Worm (Caenorhabditis elegans) whole organism, early embryonic: ENCODE results near the gene moc-5.

Experiments used
- B0310.2 ChIP-seq: sonication (generic microtip); optimal IDR thresholded peaks from 2 replicates; lab custom pipeline; 2016; ENCODE audit warnings: mild to moderate bottlenecking, missing genetic modification characterization, missing compliant biosample characterization
- F13C5.2 ChIP-seq: sonication (generic microtip); optimal IDR thresholded peaks from 2 replicates; lab custom pipeline; 2017; ENCODE audit warnings: mild to moderate bottlenecking, missing genetic modification characterization, inconsistent platforms, missing compliant biosample characterization
- aly-1 ChIP-seq: sonication (generic microtip); optimal IDR thresholded peaks from 2 replicates; lab custom pipeline; 2016; ENCODE audit warnings: missing genetic modification characterization, missing compliant biosample characterization
- ama-1 ChIP-seq: fragments of 150-350 bp; optimal IDR thresholded peaks from 2 replicates; lab custom pipeline; 2014
- ceh-13 ChIP-seq: fragments of 200-800 bp; sonication (Bioruptor generic); optimal IDR thresholded peaks from 2 replicates; lab custom pipeline; 2018; ENCODE audit warnings: mild to moderate bottlenecking, missing genetic modification characterization, missing compliant biosample characterization
- ceh-36 ChIP-seq: sonication (generic microtip); optimal IDR thresholded peaks from 2 replicates; lab custom pipeline; 2016; ENCODE audit warnings: missing genetic modification characterization, inconsistent platforms, missing compliant biosample characterization
- ets-7 ChIP-seq: sonication (generic microtip); optimal IDR thresholded peaks from 2 replicates; lab custom pipeline; 2016; ENCODE audit warnings: missing genotype, missing genetic modification characterization, missing compliant biosample characterization
- flt-1 ChIP-seq: fragments of 200-800 bp; sonication (Bioruptor generic); IDR thresholded peaks from 2 replicates; pipeline ENCODE4 v1.3.6; 2022; ENCODE audit warnings: missing genetic modification characterization, missing compliant biosample characterization
- hmbx-1 ChIP-seq: sonication (generic microtip); optimal IDR thresholded peaks from 2 replicates; lab custom pipeline; 2016; ENCODE audit warnings: mild to moderate bottlenecking, missing genetic modification characterization, missing compliant biosample characterization
- hmg-4 ChIP-seq: fragments of 200-800 bp; sonication (Bioruptor generic); optimal IDR thresholded peaks from 2 replicates; lab custom pipeline; 2018; ENCODE audit warnings: mild to moderate bottlenecking, missing genetic modification characterization, missing compliant biosample characterization
- hnd-1 ChIP-seq: sonication (generic microtip); optimal IDR thresholded peaks from 2 replicates; lab custom pipeline; 2016; ENCODE audit warnings: missing genetic modification characterization, missing compliant biosample characterization
- pes-1 ChIP-seq: fragments of 200-800 bp; sonication (Bioruptor generic); IDR thresholded peaks from 2 replicates; pipeline ENCODE4 v1.3.6; 2022; ENCODE audit warnings: missing genetic modification reagents, missing genetic modification characterization, missing compliant biosample characterization
- scrt-1 ChIP-seq: fragments of 200-800 bp; sonication (Bioruptor generic); IDR thresholded peaks from 2 replicates; pipeline ENCODE4 v1.3.6; 2022; ENCODE audit warnings: missing genetic modification characterization, missing compliant biosample characterization
- sea-1 ChIP-seq: fragments of 200-800 bp; sonication (Bioruptor generic); conservative IDR thresholded peaks from 2 replicates; pipeline ENCODE4 v1.3.6; 2022; ENCODE audit warnings: missing genetic modification characterization, missing compliant biosample characterization
- tbx-11 ChIP-seq: fragments of 200-800 bp; sonication (Bioruptor generic); IDR thresholded peaks from 2 replicates; pipeline ENCODE4 v1.3.6; 2022; ENCODE audit warnings: missing genetic modification characterization, missing compliant biosample characterization
- tbx-37 ChIP-seq: fragments of 200-800 bp; sonication (Bioruptor generic); conservative IDR thresholded peaks from 2 replicates; pipeline ENCODE4 v1.3.6; 2022; ENCODE audit warnings: missing genetic modification reagents, missing genetic modification characterization, missing compliant biosample characterization
- tra-4 ChIP-seq: sonication (generic microtip); optimal IDR thresholded peaks from 2 replicates; lab custom pipeline; 2017; ENCODE audit warnings: missing genetic modification characterization, missing compliant biosample characterization

Gene moc-5

DNA sequence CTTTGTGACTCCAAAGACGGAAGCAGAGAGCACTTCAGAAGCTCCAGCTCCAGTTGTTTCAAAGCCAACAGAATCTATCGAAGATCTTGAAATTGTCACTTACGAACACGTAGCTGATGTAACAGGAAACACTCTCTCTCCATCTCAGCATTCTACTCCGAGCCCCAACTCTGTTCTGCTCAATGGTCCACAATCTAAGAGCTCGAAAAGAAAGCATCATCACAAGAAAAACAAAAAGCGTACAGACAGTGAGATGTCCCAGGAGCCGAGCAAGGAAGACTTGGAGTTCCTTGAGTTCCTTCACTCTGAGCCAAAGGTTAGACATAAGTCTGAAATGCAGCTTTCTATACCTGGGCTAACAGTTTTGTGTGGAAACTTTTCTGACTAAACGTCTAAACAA, 9.7 kb downstream of the moc-5 start:
- no peak for TF ChIP-seq ets-7
- no peak for TF ChIP-seq F13C5.2 (tag; lab: Kevin White, UChicago)
- TF ChIP-seq pes-1 (GFP tag; lab: Robert Waterston, UW), result no peak
- TF ChIP-seq hmbx-1 (tag; lab: Kevin White, UChicago), result no peak
- no peak for TF ChIP-seq tbx-37 (GFP tag; lab: Robert Waterston, UW)
- no peak for TF ChIP-seq hmg-4 (GFP tag; lab: Kevin White, UChicago)
- no peak for TF ChIP-seq hnd-1 (tag; lab: Kevin White, UChicago)
- no peak for TF ChIP-seq scrt-1 (GFP tag; lab: Robert Waterston, UW)
- TF ChIP-seq ama-1, result no peak
- TF ChIP-seq sea-1 (GFP tag; lab: Robert Waterston, UW), result no peak
- no peak for TF ChIP-seq flt-1
- no peak for TF ChIP-seq aly-1
- no peak for TF ChIP-seq tra-4 (tag; lab: Kevin White, UChicago)

DNA sequence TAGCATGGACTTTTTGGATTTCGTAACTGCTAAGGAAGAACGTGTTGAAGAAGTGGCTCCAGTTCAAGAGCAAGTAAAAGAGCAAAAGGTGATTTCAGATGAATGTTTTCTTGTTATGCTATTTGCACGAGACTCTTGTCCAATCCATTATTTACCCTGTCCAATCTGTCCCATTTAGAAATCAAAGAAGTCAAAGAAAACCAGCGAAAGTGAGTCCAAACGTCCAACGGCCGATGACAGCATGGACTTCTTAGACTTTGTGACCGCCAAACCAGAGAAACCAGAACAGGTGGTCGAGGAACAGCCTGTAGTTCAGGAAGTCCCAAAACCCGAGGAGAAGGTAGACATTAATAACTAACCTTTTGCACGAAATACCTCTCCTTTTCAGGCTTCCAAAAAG, 10.5 kb downstream of the moc-5 start:
- TF ChIP-seq ceh-36 (tag; lab: Kevin White, UChicago) (no peak), F13C5.2 (tag; lab: Kevin White, UChicago) (no peak), hmbx-1 (tag; lab: Kevin White, UChicago) (no peak), tbx-37 (GFP tag; lab: Robert Waterston, UW) (no peak), pes-1 (GFP tag; lab: Robert Waterston, UW) (no peak), flt-1 (no peak), tbx-11 (GFP tag; lab: Robert Waterston, UW) (no peak), ceh-13 (GFP tag; lab: Kevin White, UChicago) (no peak), tra-4 (tag; lab: Kevin White, UChicago) (no peak), sea-1 (GFP tag; lab: Robert Waterston, UW) (no peak), aly-1 (no peak), ama-1 (no peak)

DNA sequence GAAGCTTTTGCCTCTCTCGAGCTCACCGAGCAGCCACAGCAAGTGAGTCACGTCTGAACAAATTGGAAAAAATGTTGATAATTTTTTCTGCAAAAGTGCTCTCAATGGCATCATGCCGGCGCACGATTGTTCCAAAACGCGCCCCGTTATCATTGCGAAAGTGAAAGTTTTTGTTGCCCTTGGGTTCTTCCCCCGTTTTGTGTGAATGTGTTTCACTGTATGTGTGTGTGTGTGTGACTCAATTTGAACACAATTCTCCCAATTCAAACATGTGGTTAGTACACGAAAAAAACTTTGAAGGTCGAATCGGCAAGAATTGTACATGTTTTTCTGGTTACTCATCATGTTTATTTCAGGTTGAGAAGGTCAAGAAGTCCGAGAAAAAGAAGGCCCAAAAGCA, 12.7 kb downstream of the moc-5 start:
- TF ChIP-seq F13C5.2 (tag; lab: Kevin White, UChicago), result no peak
- TF ChIP-seq sea-1 (GFP tag; lab: Robert Waterston, UW), result no peak
- TF ChIP-seq flt-1, result no peak
- no peak for TF ChIP-seq scrt-1 (GFP tag; lab: Robert Waterston, UW)
- no peak for TF ChIP-seq tra-4 (tag; lab: Kevin White, UChicago)
- TF ChIP-seq tbx-37 (GFP tag; lab: Robert Waterston, UW), result no peak

DNA sequence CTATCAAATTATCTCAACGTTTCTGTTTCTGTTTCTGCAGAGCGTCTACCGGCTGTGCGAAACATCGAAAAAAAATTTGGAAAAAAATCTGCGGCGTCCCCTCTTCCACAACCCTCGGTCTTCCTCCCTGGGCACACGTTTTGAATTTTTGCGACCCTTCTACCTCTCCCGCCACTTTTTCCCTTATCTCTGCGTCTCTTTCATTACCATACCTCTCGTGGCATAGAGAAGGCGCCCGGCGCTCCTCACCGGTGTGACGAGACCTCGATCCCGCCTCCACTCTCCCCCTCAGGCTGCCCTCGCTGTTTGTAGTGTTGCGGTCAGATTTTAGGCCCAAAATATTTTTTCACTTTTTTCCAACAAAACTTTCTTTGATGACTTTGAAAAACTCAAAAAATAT, 13.4 kb downstream of the moc-5 start:
- TF ChIP-seq sea-1 (GFP tag; lab: Robert Waterston, UW), result no peak
- TF ChIP-seq tbx-11 (GFP tag; lab: Robert Waterston, UW), result no peak
- no peak for TF ChIP-seq ceh-36 (tag; lab: Kevin White, UChicago)
- no peak for TF ChIP-seq hmbx-1 (tag; lab: Kevin White, UChicago)
- no peak for TF ChIP-seq tbx-37 (GFP tag; lab: Robert Waterston, UW)
- TF ChIP-seq aly-1, result no peak
- TF ChIP-seq tra-4 (tag; lab: Kevin White, UChicago), result no peak
- TF ChIP-seq flt-1, result no peak

DNA sequence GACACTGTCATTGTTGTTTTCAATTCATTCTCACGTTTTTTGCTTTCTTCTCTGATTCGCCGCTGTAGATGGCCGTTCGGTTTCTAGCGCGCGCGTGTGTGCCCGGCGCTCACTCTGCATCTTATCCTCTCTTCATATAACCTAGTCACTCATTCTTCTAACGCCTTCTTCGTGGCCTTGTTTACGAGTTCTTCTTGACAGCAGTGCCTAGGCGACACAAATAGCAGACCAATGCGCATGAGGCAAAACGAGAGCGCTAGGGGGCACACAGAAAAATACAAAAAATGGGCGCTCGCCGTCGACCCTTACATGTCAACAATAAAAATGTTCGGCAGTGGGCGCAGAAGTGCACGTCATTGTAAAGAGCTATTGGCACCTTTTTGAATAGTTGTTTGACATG, 14.7 kb downstream of the moc-5 start:
- TF ChIP-seq F13C5.2 (tag; lab: Kevin White, UChicago) (peak; percentile 15), ceh-13 (GFP tag; lab: Kevin White, UChicago) (no peak)

DNA sequence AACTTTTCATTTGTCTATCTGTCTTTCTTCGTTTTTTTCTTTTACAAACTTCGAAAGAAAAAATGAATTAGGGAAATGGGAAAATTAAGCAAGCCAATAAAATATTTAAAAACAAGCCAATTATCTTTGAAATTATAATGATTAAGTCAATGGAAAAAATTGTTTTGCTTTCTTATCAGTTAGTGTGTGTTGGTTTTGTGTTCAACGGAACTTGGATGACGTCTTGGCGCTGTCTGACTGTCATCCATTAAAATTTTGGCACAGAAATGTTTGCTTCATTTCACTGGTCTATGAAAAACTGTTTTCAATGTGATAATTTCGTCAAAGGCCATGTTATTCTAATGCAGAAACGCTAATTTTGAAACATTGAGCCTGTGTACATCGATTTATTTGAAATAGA, 15.3 kb downstream of the moc-5 start:
- TF ChIP-seq ceh-36 (tag; lab: Kevin White, UChicago), result no peak
- TF ChIP-seq hmg-4 (GFP tag; lab: Kevin White, UChicago), result no peak
- TF ChIP-seq ets-7, result no peak
- TF ChIP-seq hnd-1 (tag; lab: Kevin White, UChicago), result no peak
- TF ChIP-seq aly-1, result no peak
- TF ChIP-seq pes-1 (GFP tag; lab: Robert Waterston, UW), result no peak
- no peak for TF ChIP-seq sea-1 (GFP tag; lab: Robert Waterston, UW)
- TF ChIP-seq tbx-37 (GFP tag; lab: Robert Waterston, UW), result no peak
- TF ChIP-seq scrt-1 (GFP tag; lab: Robert Waterston, UW), result no peak
- no peak for TF ChIP-seq tbx-11 (GFP tag; lab: Robert Waterston, UW)
- TF ChIP-seq tra-4 (tag; lab: Kevin White, UChicago), result no peak
- no peak for TF ChIP-seq ceh-13 (GFP tag; lab: Kevin White, UChicago)
- TF ChIP-seq F13C5.2 (tag; lab: Kevin White, UChicago), result no peak

DNA sequence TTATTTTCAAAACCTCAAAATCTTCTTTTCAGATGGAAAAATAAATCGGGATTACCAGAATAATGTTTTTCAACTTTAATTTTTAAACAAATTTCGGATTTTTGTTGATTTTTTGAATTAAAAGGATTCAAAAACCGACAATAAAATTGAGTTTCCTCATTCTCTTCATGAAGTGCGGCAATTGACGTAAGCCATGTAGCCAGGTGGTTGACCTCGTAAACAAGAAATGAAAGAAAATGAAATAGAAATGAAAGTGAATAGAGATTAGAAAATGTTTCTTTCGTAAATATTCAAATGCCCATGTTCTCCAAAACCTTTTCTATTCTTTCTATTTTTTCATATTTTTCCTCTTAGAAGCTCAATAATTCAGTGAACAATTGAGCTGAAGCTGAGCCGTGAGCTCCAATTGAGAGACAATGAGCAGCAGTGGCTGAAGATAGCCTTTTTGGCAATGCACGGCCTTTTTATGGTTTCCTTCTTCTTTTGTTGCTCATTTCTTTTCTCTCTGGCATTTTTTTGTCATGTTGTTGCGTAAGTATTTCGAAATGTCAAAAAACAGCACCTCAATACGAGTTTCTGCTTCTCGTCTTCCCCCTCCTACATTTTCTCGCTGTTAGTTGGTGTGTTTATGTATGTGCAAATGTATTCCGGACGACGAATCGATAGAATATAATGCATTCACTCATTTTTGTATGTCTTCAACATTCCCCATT, 16.0 kb downstream of the moc-5 start:
- TF ChIP-seq hmbx-1 (tag; lab: Kevin White, UChicago) (no peak), scrt-1 (GFP tag; lab: Robert Waterston, UW) (no peak), hmg-4 (GFP tag; lab: Kevin White, UChicago) (no peak), flt-1 (no peak), tbx-11 (GFP tag; lab: Robert Waterston, UW) (no peak), pes-1 (GFP tag; lab: Robert Waterston, UW) (no peak), ceh-36 (tag; lab: Kevin White, UChicago) (no peak), F13C5.2 (tag; lab: Kevin White, UChicago) (no peak), ceh-13 (GFP tag; lab: Kevin White, UChicago) (no peak), B0310.2 (tag; lab: Kevin White, UChicago) (no peak), aly-1 (no peak), hnd-1 (tag; lab: Kevin White, UChicago) (no peak), sea-1 (GFP tag; lab: Robert Waterston, UW) (no peak), ets-7 (no peak), ama-1 (no peak), tbx-37 (GFP tag; lab: Robert Waterston, UW) (no peak), tra-4 (tag; lab: Kevin White, UChicago) (no peak)
